Fruit fly (Drosophila melanogaster) whole organism, embryonic: ENCODE measurements around the gene CSN6.

Experiments
- Atf6 ChIP-seq: fragments of 200-800 bp; sonication (Bioruptor generic); IDR thresholded peaks from 2 replicates; pipeline ENCODE4 v1.3.6; 2022; ENCODE audit warnings: missing biosample characterization, missing genetic modification characterization
- Awh ChIP-seq: fragments of 200-800 bp; sonication (Bioruptor generic); IDR thresholded peaks from 2 replicates; pipeline ENCODE4, ENCODE4 v1.3.6; 2022; ENCODE audit warnings: missing biosample characterization, missing genetic modification characterization
- BtbVII ChIP-seq: fragments of 200-800 bp; sonication (Bioruptor generic); optimal IDR thresholded peaks from 3 replicates; lab custom pipeline; 2017; ENCODE audit warnings: missing biosample characterization, mild to moderate bottlenecking, missing genetic modification characterization
- CG11723 ChIP-seq: fragments of 200-800 bp; sonication (Bioruptor generic); optimal IDR thresholded peaks from 2 replicates; lab custom pipeline; 2017; ENCODE audit warnings: missing biosample characterization, mild to moderate bottlenecking, missing genetic modification characterization
- CG1233 ChIP-seq: fragments of 200-800 bp; sonication (Bioruptor generic); optimal IDR thresholded peaks from 4 replicates; lab custom pipeline; 2018; ENCODE audit warnings: missing biosample characterization, mild to moderate bottlenecking, missing genetic modification characterization
- CG12744 ChIP-seq: fragments of 200-800 bp; sonication (Bioruptor generic); optimal IDR thresholded peaks from 2 replicates; lab custom pipeline; 2016; ENCODE audit warnings: missing biosample characterization, missing genetic modification characterization
- CG13123 ChIP-seq: fragments of 200-800 bp; sonication (Bioruptor generic); optimal IDR thresholded peaks from 2 replicates; lab custom pipeline; 2016; ENCODE audit warnings: missing biosample characterization, missing genetic modification characterization
- CG1647 ChIP-seq: fragments of 200-800 bp; sonication (Bioruptor generic); optimal IDR thresholded peaks from 3 replicates; lab custom pipeline; 2016; ENCODE audit warnings: missing biosample characterization, missing genetic modification characterization
- CG16813 ChIP-seq: fragments of 200-800 bp; sonication (Bioruptor generic); IDR thresholded peaks from 3 replicates; pipeline ENCODE4 v1.3.6; 2022; ENCODE audit warnings: missing biosample characterization, missing genetic modification characterization; ENCODE audit not compliant: partially characterized antibody
- CG17359 ChIP-seq: fragments of 200-800 bp; sonication (Bioruptor generic); optimal IDR thresholded peaks from 3 replicates; lab custom pipeline; 2018; ENCODE audit warnings: missing biosample characterization, mild to moderate bottlenecking, missing genetic modification characterization, moderate library complexity
- CG17385 ChIP-seq: fragments of 200-800 bp; sonication (Bioruptor generic); optimal IDR thresholded peaks from 3 replicates; lab custom pipeline; 2018; ENCODE audit warnings: missing biosample characterization, mild to moderate bottlenecking, missing genetic modification characterization
- CG18011 ChIP-seq: fragments of 200-800 bp; sonication (Bioruptor generic); optimal IDR thresholded peaks from 2 replicates; lab custom pipeline; 2017; ENCODE audit warnings: missing biosample characterization, missing genetic modification characterization, mild to moderate bottlenecking, moderate library complexity, missing genotype
- CG2678 ChIP-seq: fragments of 200-800 bp; sonication (Bioruptor generic); optimal IDR thresholded peaks from 3 replicates; lab custom pipeline; 2019; ENCODE audit warnings: missing biosample characterization, mild to moderate bottlenecking, missing genetic modification characterization, moderate library complexity
- CG32532 ChIP-seq: fragments of 200-800 bp; sonication (Bioruptor generic); IDR thresholded peaks from 2 replicates; pipeline ENCODE4 v1.3.6; 2022; ENCODE audit warnings: missing biosample characterization, missing genetic modification characterization
- CG3995 ChIP-seq: fragments of 200-800 bp; sonication (Bioruptor generic); optimal IDR thresholded peaks from 3 replicates; lab custom pipeline; 2016; ENCODE audit warnings: missing biosample characterization, missing genetic modification characterization
- CG4360 ChIP-seq: fragments of 200-800 bp; sonication (Bioruptor generic); IDR thresholded peaks from 2 replicates; pipeline ENCODE4 v1.3.6; 2022; ENCODE audit warnings: missing biosample characterization, missing genetic modification characterization
- CG6254 ChIP-seq: fragments of 200-800 bp; sonication (Bioruptor generic); optimal IDR thresholded peaks from 3 replicates; lab custom pipeline; 2017; ENCODE audit warnings: mild to moderate bottlenecking, missing biosample characterization, missing genetic modification reagents, missing genetic modification characterization
- CG6689 ChIP-seq: fragments of 200-800 bp; sonication (Bioruptor generic); IDR thresholded peaks from 2 replicates; pipeline ENCODE4 v1.3.6; 2022; ENCODE audit warnings: missing biosample characterization, missing genetic modification characterization
- CG8281 ChIP-seq: fragments of 200-800 bp; sonication (Bioruptor generic); optimal IDR thresholded peaks from 2 replicates; lab custom pipeline; 2018; ENCODE audit warnings: missing biosample characterization, mild to moderate bottlenecking, missing genetic modification characterization, moderate library complexity
- Camta ChIP-seq: fragments of 200-800 bp; sonication (Bioruptor generic); optimal IDR thresholded peaks from 2 replicates; lab custom pipeline; 2016; ENCODE audit warnings: missing biosample characterization, missing genetic modification characterization
- Chrac-16 ChIP-seq: fragments of 200-800 bp; sonication (Bioruptor generic); optimal IDR thresholded peaks from 3 replicates; lab custom pipeline; 2016; ENCODE audit warnings: missing biosample characterization, missing genetic modification characterization
- D19B ChIP-seq: fragments of 200-800 bp; sonication (Bioruptor generic); optimal IDR thresholded peaks from 2 replicates; lab custom pipeline; 2017; ENCODE audit warnings: missing biosample characterization, mild to moderate bottlenecking, missing genetic modification characterization
- Dad ChIP-seq: fragments of 200-800 bp; sonication (Bioruptor generic); optimal IDR thresholded peaks from 3 replicates; lab custom pipeline; 2016; ENCODE audit warnings: missing biosample characterization, missing genetic modification characterization
- Deaf1 ChIP-seq: fragments of 200-800 bp; optimal IDR thresholded peaks from 3 replicates; lab custom pipeline; 2019; ENCODE audit warnings: missing biosample characterization, mild to moderate bottlenecking, missing genetic modification characterization, moderate library complexity
- Dip3 ChIP-seq: fragments of 200-800 bp; sonication (Bioruptor generic); optimal IDR thresholded peaks from 3 replicates; lab custom pipeline; 2016; ENCODE audit warnings: missing biosample characterization, missing genetic modification characterization
- Doc2 ChIP-seq: fragments of 200-800 bp; sonication (Bioruptor generic); IDR thresholded peaks from 2 replicates; pipeline ENCODE4 v1.3.6; 2022; ENCODE audit warnings: missing biosample characterization, missing genetic modification characterization
- Dp ChIP-seq: fragments of 200-800 bp; sonication (Bioruptor generic); optimal IDR thresholded peaks from 2 replicates; lab custom pipeline; 2018; ENCODE audit warnings: missing biosample characterization, mild to moderate bottlenecking, missing genetic modification characterization, moderate library complexity
- Ets65A ChIP-seq: fragments of 200-800 bp; sonication (Bioruptor generic); peaks from one replicate; lab custom pipeline; 2016; ENCODE audit warnings: missing biosample characterization, missing genetic modification characterization
- Ets97D ChIP-seq: fragments of 200-800 bp; sonication (Bioruptor generic); optimal IDR thresholded peaks from 3 replicates; lab custom pipeline; 2016; ENCODE audit warnings: missing biosample characterization, missing genetic modification characterization
- Fer1 ChIP-seq: fragments of 200-800 bp; sonication (Bioruptor generic); optimal IDR thresholded peaks from 2 replicates; lab custom pipeline; 2017; ENCODE audit warnings: missing biosample characterization, mild to moderate bottlenecking, missing genetic modification characterization
- Gug ChIP-seq: fragments of 200-800 bp; sonication (Bioruptor generic); IDR thresholded peaks from 4 replicates; pipeline ENCODE4 v1.3.6; 2022; ENCODE audit warnings: missing biosample characterization, missing genetic modification characterization
- NfI ChIP-seq: fragments of 200-800 bp; sonication (Bioruptor generic); optimal IDR thresholded peaks from 3 replicates; lab custom pipeline; 2018; ENCODE audit warnings: missing biosample characterization, mild to moderate bottlenecking, missing genetic modification characterization, moderate library complexity
- Taf1 ChIP-seq: fragments of 200-800 bp; sonication (Bioruptor generic); IDR thresholded peaks from 2 replicates; pipeline ENCODE4 v1.3.6; 2022; ENCODE audit warnings: missing biosample characterization, missing genetic modification characterization
- Xrp1 ChIP-seq: fragments of 200-800 bp; sonication (Bioruptor generic); IDR thresholded peaks from 2 replicates; pipeline ENCODE4 v1.3.6; 2022; ENCODE audit warnings: missing biosample characterization, missing genetic modification characterization
- ab ChIP-seq: fragments of 200-800 bp; sonication (Bioruptor generic); optimal IDR thresholded peaks from 2 replicates; lab custom pipeline; 2016; ENCODE audit warnings: missing biosample characterization, missing genetic modification characterization
- ap ChIP-seq: fragments of 200-800 bp; sonication (Bioruptor generic); IDR thresholded peaks from 2 replicates; pipeline ENCODE4 v1.3.6; 2022; ENCODE audit warnings: missing biosample characterization, missing genetic modification characterization
- bigmax ChIP-seq: fragments of 200-800 bp; sonication (Bioruptor generic); optimal IDR thresholded peaks from 2 replicates; lab custom pipeline; 2018; ENCODE audit warnings: missing biosample characterization, mild to moderate bottlenecking, missing genetic modification characterization
- cato ChIP-seq: fragments of 200-800 bp; sonication (Bioruptor generic); optimal IDR thresholded peaks from 2 replicates; lab custom pipeline; 2016; ENCODE audit warnings: missing biosample characterization, missing genetic modification characterization, borderline replicate concordance
- ci ChIP-seq: fragments of 200-800 bp; sonication (Bioruptor generic); IDR thresholded peaks from 3 replicates; pipeline ENCODE4 v1.3.6; 2022; ENCODE audit warnings: missing biosample characterization, missing genetic modification characterization
- disco-r ChIP-seq: fragments of 200-800 bp; sonication (Bioruptor generic); optimal IDR thresholded peaks from 2 replicates; lab custom pipeline; 2016; ENCODE audit warnings: missing biosample characterization, missing genetic modification characterization
- en ChIP-seq: fragments of 200-800 bp; sonication (Bioruptor generic); optimal IDR thresholded peaks from 2 replicates; lab custom pipeline; 2016; ENCODE audit warnings: missing biosample characterization, missing genetic modification characterization
- fd102C ChIP-seq: fragments of 200-800 bp; sonication (Bioruptor generic); optimal IDR thresholded peaks from 2 replicates; lab custom pipeline; 2018; ENCODE audit warnings: missing biosample characterization, mild to moderate bottlenecking, missing genetic modification characterization, moderate library complexity
- gro ChIP-seq: fragments of 200-800 bp; sonication (Bioruptor generic); optimal IDR thresholded peaks from 2 replicates; lab custom pipeline; 2016; ENCODE audit warnings: missing biosample characterization, missing genetic modification characterization
- rib ChIP-seq: fragments of 200-800 bp; sonication (Bioruptor generic); IDR thresholded peaks from 2 replicates; pipeline ENCODE4 v1.3.6; 2022; ENCODE audit warnings: missing biosample characterization, missing genetic modification characterization
- sim ChIP-seq: fragments of 200-800 bp; sonication (Bioruptor generic); IDR thresholded peaks from 2 replicates; pipeline ENCODE4 v1.3.6; 2022; ENCODE audit warnings: missing biosample characterization, missing genetic modification characterization
- sima ChIP-seq: fragments of 200-800 bp; sonication (Bioruptor generic); optimal IDR thresholded peaks from 2 replicates; lab custom pipeline; 2016; ENCODE audit warnings: missing biosample characterization, missing genetic modification characterization
- sob ChIP-seq: fragments of 200-800 bp; sonication (Bioruptor generic); IDR thresholded peaks from 2 replicates; pipeline ENCODE4 v1.3.6; 2022; ENCODE audit warnings: missing biosample characterization, missing genetic modification characterization
- trem ChIP-seq: fragments of 200-800 bp; optimal IDR thresholded peaks from 3 replicates; lab custom pipeline; 2019; ENCODE audit warnings: missing biosample characterization, mild to moderate bottlenecking, missing genetic modification characterization, moderate library complexity
- vnd ChIP-seq: fragments of 200-800 bp; sonication (Bioruptor generic); IDR thresholded peaks from 3 replicates; pipeline ENCODE4 v1.3.6; 2022; ENCODE audit warnings: missing biosample characterization, missing genetic modification characterization; ENCODE audit not compliant: partially characterized antibody
- wek ChIP-seq: fragments of 200-800 bp; sonication (Bioruptor generic); optimal IDR thresholded peaks from 3 replicates; lab custom pipeline; 2018; ENCODE audit warnings: missing biosample characterization, mild to moderate bottlenecking, missing genetic modification characterization, moderate library complexity
- zen ChIP-seq: fragments of 200-800 bp; sonication (Bioruptor generic); optimal IDR thresholded peaks from 3 replicates; lab custom pipeline; 2018; ENCODE audit warnings: missing biosample characterization, mild to moderate bottlenecking, missing genetic modification characterization, moderate library complexity

CSN6 gene

DNA sequence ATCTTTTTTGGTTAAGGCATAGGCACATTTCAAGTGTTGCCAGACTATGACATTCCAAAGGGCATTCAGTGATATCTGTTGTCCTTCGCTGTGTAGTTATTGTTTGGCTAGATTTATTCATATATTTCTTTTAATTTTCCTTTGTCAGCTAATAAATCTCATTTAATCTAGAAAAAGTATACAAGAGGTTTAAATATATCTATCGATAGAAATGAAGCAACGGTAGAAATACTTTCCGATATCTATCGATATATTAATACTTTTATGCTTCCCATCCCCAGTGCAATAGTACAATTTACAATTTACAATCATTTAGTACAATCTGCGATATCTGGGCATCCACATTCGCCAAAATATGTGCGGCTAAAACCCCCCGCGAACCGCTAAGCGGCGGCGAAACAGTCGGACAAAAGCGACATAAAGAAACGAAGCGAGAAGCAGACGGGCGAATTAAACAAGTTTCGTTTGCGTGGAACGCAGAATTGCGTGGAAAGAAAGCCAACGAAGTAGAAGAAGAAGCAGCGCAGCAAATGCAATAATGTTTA, 6.9 kb downstream of the CSN6 start, which contains the start of gene Efa6 (continued):
- no peak for TF ChIP-seq CG6689
- no peak for TF ChIP-seq CG11723
- no peak for TF ChIP-seq Awh (GFP tag; lab: Robert Waterston, UW)
- peak; percentile 31 for TF ChIP-seq cato (GFP tag; lab: Kevin White, UChicago)
- TF ChIP-seq ci (GFP tag; lab: Robert Waterston, UW), result peak; percentile 36; the same call in 1 of the 3 replicates
- TF ChIP-seq Dip3, result peak; percentile 37
- peak; percentile 59 for TF ChIP-seq gro (GFP tag; lab: Kevin White, UChicago)
- TF ChIP-seq CG32532 (GFP tag; lab: Robert Waterston, UW), result no peak; the same call in 1 of the 2 replicates
- peak; percentile 16; the same call in 1 of the 2 replicates for TF ChIP-seq Xrp1
- TF ChIP-seq Chrac-16 (GFP tag; lab: Kevin White, UChicago), result peak; percentile 58
- peak; percentile 34 for TF ChIP-seq CG13123 (GFP tag; lab: Kevin White, UChicago)
- peak; percentile 95 for TF ChIP-seq CG3995
- peak; percentile 31; the same call in 1 of the 2 replicates for TF ChIP-seq sob
- no peak for TF ChIP-seq CG12744 (GFP tag; lab: Kevin White, UChicago)
- TF ChIP-seq CG17385 (GFP tag; lab: Kevin White, UChicago), result peak; percentile 87
- TF ChIP-seq CG6254 (GFP tag; lab: Kevin White, UChicago), result no peak
- TF ChIP-seq CG2678 (tag; lab: Kevin White, UChicago), result peak; percentile 55
- peak; percentile 44 for TF ChIP-seq NfI (GFP tag; lab: Kevin White, UChicago)
- no peak for TF ChIP-seq Gug
- peak; percentile 24 for TF ChIP-seq CG17359 (tag; lab: Kevin White, UChicago)
- TF ChIP-seq D19B (GFP tag; lab: Kevin White, UChicago), result no peak
- TF ChIP-seq Camta (GFP tag; lab: Kevin White, UChicago), result peak; percentile 58
- 0 out of 2 replicates have a peak, but pooled peaks have one; percentile 45 for TF ChIP-seq Atf6 (GFP tag; lab: Robert Waterston, UW)
- TF ChIP-seq trem (tag; lab: Kevin White, UChicago), result peak; percentile 84
- TF ChIP-seq fd102C (GFP tag; lab: Kevin White, UChicago), result no peak
- TF ChIP-seq Taf1, result 0 out of 2 replicates have a peak, but pooled peaks have one; percentile 14
- TF ChIP-seq wek (GFP tag; lab: Kevin White, UChicago), result no peak
- no peak for TF ChIP-seq bigmax (GFP tag; lab: Kevin White, UChicago)
- TF ChIP-seq CG4360 (GFP tag; lab: Robert Waterston, UW), result no peak
- peak; percentile 93 for TF ChIP-seq Dp
- TF ChIP-seq en (GFP tag; lab: Kevin White, UChicago), result no peak
- TF ChIP-seq Ets65A (GFP tag; lab: Kevin White, UChicago), result peak; percentile 92
- peak; percentile 40 for TF ChIP-seq Fer1 (GFP tag; lab: Kevin White, UChicago)
- peak; percentile 91 for TF ChIP-seq vnd (GFP tag; lab: Robert Waterston, UW)
- no peak for TF ChIP-seq Doc2
- peak; percentile 94 for TF ChIP-seq CG16813 (GFP tag; lab: Robert Waterston, UW)
- TF ChIP-seq CG1647 (GFP tag; lab: Kevin White, UChicago), result peak; percentile 24
- no peak for TF ChIP-seq sima
- peak; percentile 37 for TF ChIP-seq Deaf1 (tag; lab: Kevin White, UChicago)
- no peak for TF ChIP-seq disco-r
- TF ChIP-seq CG1233 (GFP tag; lab: Kevin White, UChicago), result no peak
- peak; percentile 54 for TF ChIP-seq zen (tag; lab: Kevin White, UChicago)
- peak; percentile 83 for TF ChIP-seq Ets97D (GFP tag; lab: Kevin White, UChicago)
- peak; percentile 54; the same call in 1 of the 2 replicates for TF ChIP-seq rib (GFP tag; lab: Robert Waterston, UW)
- peak; percentile 14 for TF ChIP-seq Dad (GFP tag; lab: Kevin White, UChicago)
- TF ChIP-seq ab, result no peak
- TF ChIP-seq BtbVII, result no peak
- TF ChIP-seq CG18011 (GFP tag; lab: Kevin White, UChicago), result peak; percentile 25
- no peak for TF ChIP-seq ap (GFP tag; lab: Robert Waterston, UW)
- TF ChIP-seq CG8281 (tag; lab: Kevin White, UChicago), result no peak
- TF ChIP-seq sim, result no peak
